Worm (Caenorhabditis elegans): Measurements from ENCODE around the gene rpc-25.

The rpc-25 gene

ce11 chrV:10239861-10240260, 33.5 kb upstream of the rpc-25 start, which contains the start of gene fipr-8:
TSS of gene fipr-8 (minus strand) at chrV:10239961.
- TF ChIP-seq pha-2 (tag; optimal IDR thresholded peaks at IDR 0.05) = no peak
- TF ChIP-seq lim-6 (tag; optimal IDR thresholded peaks at IDR 0.05) = no peak
- no peak for TF ChIP-seq nfya-1 (tag; optimal IDR thresholded peaks at IDR 0.05)
- TF ChIP-seq syd-9 (tag; optimal IDR thresholded peaks at IDR 0.05) = no peak
- no peak for TF ChIP-seq ceh-24 (tag; optimal IDR thresholded peaks at IDR 0.05)
- no peak for TF ChIP-seq ceh-45 (GFP tag; IDR thresholded peaks at IDR 0.05)
- no peak for TF ChIP-seq pag-3 (tag; optimal IDR thresholded peaks at IDR 0.05; ENCODE audit: borderline replicate concordance)
- no peak for TF ChIP-seq sox-2 (GFP tag; IDR thresholded peaks at IDR 0.05)
- TF ChIP-seq ceh-2 (tag; optimal IDR thresholded peaks at IDR 0.05) = no peak
- no peak for TF ChIP-seq unc-3 (GFP tag; conservative IDR thresholded peaks at IDR 0.05)
- TF ChIP-seq unc-3 (tag; optimal IDR thresholded peaks at IDR 0.05) = no peak
- TF ChIP-seq hlh-13 (GFP tag; optimal IDR thresholded peaks at IDR 0.05) = no peak
- TF ChIP-seq odd-2 (tag; optimal IDR thresholded peaks at IDR 0.05) = no peak
- TF ChIP-seq tbx-7 (tag; optimal IDR thresholded peaks at IDR 0.05) = no peak
- no peak for TF ChIP-seq ceh-19 (GFP tag; optimal IDR thresholded peaks at IDR 0.05)
- TF ChIP-seq madf-2 (tag; optimal IDR thresholded peaks at IDR 0.05) = no peak
- no peak for TF ChIP-seq ttx-3 (tag; optimal IDR thresholded peaks at IDR 0.05)
- TF ChIP-seq npax-4 (tag; optimal IDR thresholded peaks at IDR 0.05) = no peak
- no peak for TF ChIP-seq unc-55 (GFP tag; optimal IDR thresholded peaks at IDR 0.05)
- TF ChIP-seq lin-11 (tag; optimal IDR thresholded peaks at IDR 0.05) = no peak
- TF ChIP-seq elt-4 (tag; optimal IDR thresholded peaks at IDR 0.05) = no peak

DNA sequence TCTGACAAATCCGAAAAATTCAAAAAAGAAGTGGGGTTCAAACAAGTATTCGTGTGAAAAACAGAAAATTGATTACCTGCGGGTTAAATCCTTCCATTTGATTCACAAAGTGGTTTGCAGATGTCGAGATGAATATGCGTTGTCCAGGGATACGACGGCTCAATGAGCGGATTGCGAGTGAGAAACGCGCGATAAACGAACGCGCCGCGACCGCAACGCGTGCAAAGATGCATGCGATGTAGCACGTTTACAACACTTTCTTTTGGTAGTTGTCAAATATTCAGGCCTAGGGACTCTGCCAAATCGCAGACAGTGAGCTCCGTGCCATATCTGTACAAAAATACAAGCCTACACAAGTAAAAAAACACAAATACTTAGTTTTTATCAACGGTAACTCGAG, 32.3 kb upstream of the rpc-25 start, which contains the start of gene fubl-1:
Gene fubl-1, minus strand, starts transcription at position 202 of the 400 bp plus-strand sequence.
- TF ChIP-seq C08G9.2 (tag; optimal IDR thresholded peaks at IDR 0.05) (no peak), ceh-22 (tag; optimal IDR thresholded peaks at IDR 0.05) (no peak), ceh-2 (tag; optimal IDR thresholded peaks at IDR 0.05) (no peak), unc-3 (GFP tag; conservative IDR thresholded peaks at IDR 0.05) (no peak), unc-3 (tag; optimal IDR thresholded peaks at IDR 0.05) (no peak), ama-1 (optimal IDR thresholded peaks at IDR 0.05) (no peak), ceh-31 (tag; optimal IDR thresholded peaks at IDR 0.05) (peak; percentile 59), hlh-8 (tag; optimal IDR thresholded peaks at IDR 0.05) (no peak), nfya-1 (tag; optimal IDR thresholded peaks at IDR 0.05) (no peak), tbx-2 (tag; optimal IDR thresholded peaks at IDR 0.05) (peak; percentile 26), hlh-30 (tag; optimal IDR thresholded peaks at IDR 0.05; ENCODE audit: insufficient read depth) (no peak), unc-55 (GFP tag; optimal IDR thresholded peaks at IDR 0.05) (peak; percentile 30)

ce11 chrV:10237959-10238444, 31.6 kb upstream of the rpc-25 start:
- TF ChIP-seq hlh-8 (tag; optimal IDR thresholded peaks at IDR 0.05) (no peak), dmd-4 (tag; optimal IDR thresholded peaks at IDR 0.05; ENCODE audit: borderline replicate concordance) (no peak), ceh-48 (tag; optimal IDR thresholded peaks at IDR 0.05) (no peak)

ce11 chrV:10237171-10237570, 30.8 kb upstream of the rpc-25 start:
- TF ChIP-seq ceh-31 (tag; optimal IDR thresholded peaks at IDR 0.05) = no peak
- no peak for TF ChIP-seq rnt-1 (tag; optimal IDR thresholded peaks at IDR 0.05)
- TF ChIP-seq ttx-3 (tag; optimal IDR thresholded peaks at IDR 0.05) = no peak
- no peak for TF ChIP-seq C08G9.2 (tag; optimal IDR thresholded peaks at IDR 0.05)
- no peak for TF ChIP-seq dve-1 (tag; optimal IDR thresholded peaks at IDR 0.05)
- TF ChIP-seq nhr-232 (tag; optimal IDR thresholded peaks at IDR 0.05) = no peak
- TF ChIP-seq nfya-1 (tag; optimal IDR thresholded peaks at IDR 0.05) = no peak
- no peak for TF ChIP-seq hlh-8 (tag; optimal IDR thresholded peaks at IDR 0.05)
- TF ChIP-seq sox-2 (GFP tag; IDR thresholded peaks at IDR 0.05) = no peak
- no peak for TF ChIP-seq ceh-34 (tag; optimal IDR thresholded peaks at IDR 0.05)
- TF ChIP-seq pha-4 (tag; optimal IDR thresholded peaks at IDR 0.05) = no peak
- TF ChIP-seq mec-3 (tag; optimal IDR thresholded peaks at IDR 0.05; ENCODE audit: borderline replicate concordance) = no peak
- no peak for TF ChIP-seq fkh-10 (GFP tag; optimal IDR thresholded peaks at IDR 0.05)
- no peak for TF ChIP-seq tbx-2 (tag; optimal IDR thresholded peaks at IDR 0.05)
- TF ChIP-seq ama-1 (optimal IDR thresholded peaks at IDR 0.05) = no peak
- TF ChIP-seq ets-4 (tag; optimal IDR thresholded peaks at IDR 0.05) = no peak
- TF ChIP-seq pag-3 (tag; optimal IDR thresholded peaks at IDR 0.05; ENCODE audit: borderline replicate concordance) = no peak
- TF ChIP-seq hlh-13 (GFP tag; optimal IDR thresholded peaks at IDR 0.05) = no peak
- no peak for TF ChIP-seq F13H6.1 (tag; optimal IDR thresholded peaks at IDR 0.05)
